Fruit fly (Drosophila melanogaster) whole organism, embryonic: Measurements from ENCODE around the gene Dlip1.
A peak's percentile ranks its signal among the peaks of the same experiment; 100 is the strongest.

Source experiments
- ATbp ChIP-seq: fragments of 200-800 bp; sonication (Bioruptor generic); optimal IDR thresholded peaks from 2 replicates; lab custom pipeline; 2017; ENCODE audit warnings: missing biosample characterization, mild to moderate bottlenecking, missing genetic modification characterization, missing genetic modification reagents
- Ada2b ChIP-seq: fragments of 200-800 bp; sonication (Bioruptor generic); IDR thresholded peaks from 2 replicates; pipeline ENCODE4 v1.3.6; 2022; ENCODE audit warnings: missing biosample characterization, missing genetic modification characterization
- B-H1 ChIP-seq: fragments of 200-800 bp; sonication (Bioruptor generic); IDR thresholded peaks from 3 replicates; pipeline ENCODE4 v1.3.6; 2022; ENCODE audit warnings: missing biosample characterization, missing genetic modification characterization
- Bteb2 ChIP-seq: fragments of 200-800 bp; sonication (Bioruptor generic); optimal IDR thresholded peaks from 2 replicates; lab custom pipeline; 2016; ENCODE audit warnings: missing biosample characterization, missing genetic modification characterization
- CG11398 ChIP-seq: fragments of 200-800 bp; sonication (Bioruptor generic); optimal IDR thresholded peaks from 2 replicates; lab custom pipeline; 2016; ENCODE audit warnings: missing biosample characterization, missing genetic modification characterization
- CG13624 ChIP-seq: fragments of 200-800 bp; sonication (Bioruptor generic); optimal IDR thresholded peaks from 2 replicates; lab custom pipeline; 2016; ENCODE audit warnings: missing biosample characterization, missing genetic modification characterization
- CG15011 ChIP-seq: fragments of 200-800 bp; sonication (Bioruptor generic); optimal IDR thresholded peaks from 3 replicates; lab custom pipeline; 2018; ENCODE audit warnings: missing biosample characterization, mild to moderate bottlenecking, missing genetic modification characterization
- CG15073 ChIP-seq: fragments of 200-800 bp; sonication (Bioruptor generic); optimal IDR thresholded peaks from 2 replicates; lab custom pipeline; 2016; ENCODE audit warnings: missing biosample characterization, missing genetic modification characterization
- CG1603 ChIP-seq: fragments of 200-800 bp; sonication (Bioruptor generic); optimal IDR thresholded peaks from 2 replicates; lab custom pipeline; 2019; ENCODE audit warnings: missing biosample characterization, mild to moderate bottlenecking, missing genetic modification characterization, moderate library complexity
- CG17359 ChIP-seq: fragments of 200-800 bp; sonication (Bioruptor generic); optimal IDR thresholded peaks from 3 replicates; lab custom pipeline; 2018; ENCODE audit warnings: missing biosample characterization, mild to moderate bottlenecking, missing genetic modification characterization, moderate library complexity
- CG17802 ChIP-seq: fragments of 200-800 bp; sonication (Bioruptor generic); optimal IDR thresholded peaks from 2 replicates; lab custom pipeline; 2018; ENCODE audit warnings: missing biosample characterization, mild to moderate bottlenecking, missing genetic modification characterization, moderate library complexity
- CG2712 ChIP-seq: fragments of 200-800 bp; optimal IDR thresholded peaks from 3 replicates; lab custom pipeline; 2019; ENCODE audit warnings: missing biosample characterization, mild to moderate bottlenecking, missing genetic modification characterization, moderate library complexity
- CG30431 ChIP-seq: fragments of 200-800 bp; sonication (Bioruptor generic); optimal IDR thresholded peaks from 2 replicates; lab custom pipeline; 2017; ENCODE audit warnings: missing biosample characterization, missing genetic modification characterization
- CG3281 ChIP-seq: fragments of 200-800 bp; sonication (Bioruptor generic); optimal IDR thresholded peaks from 3 replicates; lab custom pipeline; 2017; ENCODE audit warnings: missing biosample characterization, mild to moderate bottlenecking, missing genetic modification characterization
- CG34422 ChIP-seq: fragments of 200-800 bp; sonication (Bioruptor generic); IDR thresholded peaks from 3 replicates; pipeline ENCODE4 v1.3.6; 2022; ENCODE audit warnings: missing biosample characterization, missing genetic modification characterization
- CG4282 ChIP-seq: fragments of 200-800 bp; sonication (Bioruptor generic); optimal IDR thresholded peaks from 2 replicates; lab custom pipeline; 2016; ENCODE audit warnings: missing biosample characterization, missing genetic modification characterization
- CG5180 ChIP-seq: fragments of 200-800 bp; sonication (Bioruptor generic); optimal IDR thresholded peaks from 3 replicates; lab custom pipeline; 2017; ENCODE audit warnings: missing biosample characterization, missing genetic modification characterization, mild to moderate bottlenecking, moderate library complexity, missing genetic modification reagents
- CG8281 ChIP-seq: fragments of 200-800 bp; sonication (Bioruptor generic); optimal IDR thresholded peaks from 2 replicates; lab custom pipeline; 2018; ENCODE audit warnings: missing biosample characterization, mild to moderate bottlenecking, missing genetic modification characterization, moderate library complexity
- CG8765 ChIP-seq: fragments of 200-800 bp; sonication (Bioruptor generic); IDR thresholded peaks from 2 replicates; pipeline ENCODE4 v1.3.6; 2022; ENCODE audit warnings: missing biosample characterization, missing genetic modification characterization
- CG8944 ChIP-seq: fragments of 200-800 bp; sonication (Bioruptor generic); optimal IDR thresholded peaks from 3 replicates; lab custom pipeline; 2016; ENCODE audit warnings: missing biosample characterization, missing genetic modification characterization
- Chrac-16 ChIP-seq: fragments of 200-800 bp; sonication (Bioruptor generic); optimal IDR thresholded peaks from 3 replicates; lab custom pipeline; 2016; ENCODE audit warnings: missing biosample characterization, missing genetic modification characterization
- CkIIα-i1 ChIP-seq: fragments of 200-800 bp; sonication (Bioruptor generic); IDR thresholded peaks from 2 replicates; pipeline ENCODE4 v1.3.6; 2022; ENCODE audit warnings: missing biosample characterization, missing genetic modification characterization
- CrebB ChIP-seq: fragments of 200-800 bp; sonication (Bioruptor generic); optimal IDR thresholded peaks from 3 replicates; lab custom pipeline; 2018; ENCODE audit warnings: missing biosample characterization, mild to moderate bottlenecking, missing genetic modification characterization
- Dbx ChIP-seq: fragments of 200-800 bp; sonication (Bioruptor generic); IDR thresholded peaks from 3 replicates; pipeline ENCODE4 v1.3.6; 2022; ENCODE audit warnings: missing biosample characterization, missing genetic modification characterization
- Drgx ChIP-seq: fragments of 200-800 bp; sonication (Bioruptor generic); IDR thresholded peaks from 2 replicates; pipeline ENCODE4 v1.3.6; 2022; ENCODE audit warnings: missing biosample characterization, missing genetic modification characterization
- Fer1 ChIP-seq: fragments of 200-800 bp; sonication (Bioruptor generic); optimal IDR thresholded peaks from 2 replicates; lab custom pipeline; 2017; ENCODE audit warnings: missing biosample characterization, mild to moderate bottlenecking, missing genetic modification characterization
- HLH54F ChIP-seq: fragments of 200-800 bp; sonication (Bioruptor generic); optimal IDR thresholded peaks from 3 replicates; lab custom pipeline; 2016; ENCODE audit warnings: missing biosample characterization, missing genetic modification characterization
- MTF-1 ChIP-seq: fragments of 200-800 bp; sonication (Bioruptor generic); optimal IDR thresholded peaks from 2 replicates; lab custom pipeline; 2018; ENCODE audit warnings: missing biosample characterization, mild to moderate bottlenecking, missing genetic modification characterization, borderline replicate concordance
- NK7.1 ChIP-seq: fragments of 200-800 bp; sonication (Bioruptor generic); optimal IDR thresholded peaks from 3 replicates; lab custom pipeline; 2016; ENCODE audit warnings: missing biosample characterization, missing genetic modification characterization
- Ptx1 ChIP-seq: fragments of 200-800 bp; sonication (Bioruptor generic); IDR thresholded peaks from 2 replicates; pipeline ENCODE4 v1.3.6; 2022; ENCODE audit warnings: missing biosample characterization, missing genetic modification characterization
- Ssrp ChIP-seq: fragments of 200-800 bp; sonication (Bioruptor generic); optimal IDR thresholded peaks from 2 replicates; lab custom pipeline; 2018; ENCODE audit warnings: missing biosample characterization, mild to moderate bottlenecking, missing genetic modification characterization, moderate library complexity
- Taf1 ChIP-seq: fragments of 200-800 bp; sonication (Bioruptor generic); IDR thresholded peaks from 2 replicates; pipeline ENCODE4 v1.3.6; 2022; ENCODE audit warnings: missing biosample characterization, missing genetic modification characterization
- cato ChIP-seq: fragments of 200-800 bp; sonication (Bioruptor generic); optimal IDR thresholded peaks from 2 replicates; lab custom pipeline; 2016; ENCODE audit warnings: missing biosample characterization, missing genetic modification characterization, borderline replicate concordance
- fd3F ChIP-seq: fragments of 200-800 bp; sonication (Bioruptor generic); optimal IDR thresholded peaks from 2 replicates; lab custom pipeline; 2018; ENCODE audit warnings: missing biosample characterization, mild to moderate bottlenecking, missing genetic modification characterization, moderate library complexity
- hbn ChIP-seq: fragments of 200-800 bp; sonication (Bioruptor generic); IDR thresholded peaks from 2 replicates; pipeline ENCODE4 v1.3.6; 2022; ENCODE audit warnings: missing biosample characterization, missing genetic modification characterization; ENCODE audit not compliant: partially characterized antibody
- hth ChIP-seq: fragments of >200 bp; optimal IDR thresholded peaks from 2 replicates; lab custom pipeline; 2017; ENCODE audit warnings: inconsistent platforms
- kni ChIP-seq: fragments of 200-800 bp; sonication (Bioruptor generic); optimal IDR thresholded peaks from 3 replicates; lab custom pipeline; 2017; ENCODE audit warnings: mild to moderate bottlenecking, missing biosample characterization, missing genetic modification reagents, missing genetic modification characterization
- lov ChIP-seq, 2 experiments: fragments of 200-800 bp in 1 of 2; fragments of >200 bp in 1 of 2; sonication (Bioruptor generic) in 1 of 2; IDR thresholded peaks in 1 of 2; optimal IDR thresholded peaks in 1 of 2; 2 replicates in 1 of 2; 3 replicates in 1 of 2; pipeline versions ENCODE4 v1.3.6 to Lab custom; 2017 to 2022; ENCODE audit warnings: missing biosample characterization in 1 of 2, missing genetic modification characterization in 1 of 2
- nau ChIP-seq: fragments of 200-800 bp; sonication (Bioruptor generic); optimal IDR thresholded peaks from 3 replicates; lab custom pipeline; 2017; ENCODE audit warnings: missing biosample characterization, mild to moderate bottlenecking, missing genetic modification characterization, missing genetic modification reagents
- nom ChIP-seq: fragments of 200-800 bp; sonication (Bioruptor generic); optimal IDR thresholded peaks from 2 replicates; lab custom pipeline; 2017; ENCODE audit warnings: missing biosample characterization, missing genetic modification characterization, mild to moderate bottlenecking, moderate library complexity, missing genetic modification reagents
- oc ChIP-seq: fragments of 200-800 bp; sonication (Bioruptor generic); optimal IDR thresholded peaks from 2 replicates; lab custom pipeline; 2018; ENCODE audit warnings: missing biosample characterization, mild to moderate bottlenecking, missing genetic modification characterization, moderate library complexity
- p53 ChIP-seq: fragments of 200-800 bp; sonication (Bioruptor generic); optimal IDR thresholded peaks from 2 replicates; lab custom pipeline; 2016; ENCODE audit warnings: missing biosample characterization, missing genetic modification characterization
- pan ChIP-seq, 4 experiments: fragments of >200 bp in 3 of 4; fragments of 200-800 bp in 1 of 4; sonication (Bioruptor generic) in 1 of 4; optimal IDR thresholded peaks in 3 of 4; IDR thresholded peaks in 1 of 4; 2 replicates each; pipeline versions ENCODE4 v1.3.6 to Lab custom; 2017 to 2022; ENCODE audit warnings: missing biosample characterization in 2 of 4, missing genetic modification characterization in 2 of 4, mixed read lengths in 1 of 4
- pho ChIP-seq: fragments of 200-800 bp; sonication (Bioruptor generic); optimal IDR thresholded peaks from 2 replicates; lab custom pipeline; 2016; ENCODE audit warnings: missing biosample characterization, missing genetic modification characterization
- pzg ChIP-seq: fragments of 200-800 bp; sonication (Bioruptor generic); optimal IDR thresholded peaks from 3 replicates; lab custom pipeline; 2018; ENCODE audit warnings: missing biosample characterization, mild to moderate bottlenecking, missing genetic modification characterization, moderate library complexity
- rib ChIP-seq: fragments of 200-800 bp; sonication (Bioruptor generic); IDR thresholded peaks from 2 replicates; pipeline ENCODE4 v1.3.6; 2022; ENCODE audit warnings: missing biosample characterization, missing genetic modification characterization
- sens ChIP-seq: fragments of 200-800 bp; sonication (Bioruptor generic); peaks from one replicate; lab custom pipeline; 2016; ENCODE audit warnings: missing biosample characterization, missing genetic modification characterization
- shn ChIP-seq: fragments of 200-800 bp; sonication (Bioruptor generic); optimal IDR thresholded peaks from 3 replicates; lab custom pipeline; 2016; ENCODE audit warnings: missing biosample characterization, missing genetic modification characterization
- sob ChIP-seq: fragments of 200-800 bp; sonication (Bioruptor generic); IDR thresholded peaks from 2 replicates; pipeline ENCODE4 v1.3.6; 2022; ENCODE audit warnings: missing biosample characterization, missing genetic modification characterization
- tgo ChIP-seq: fragments of 200-800 bp; sonication (Bioruptor generic); IDR thresholded peaks from 3 replicates; pipeline ENCODE4 v1.3.6; 2022; ENCODE audit warnings: missing biosample characterization, missing genetic modification characterization

Dlip1 gene

DNA sequence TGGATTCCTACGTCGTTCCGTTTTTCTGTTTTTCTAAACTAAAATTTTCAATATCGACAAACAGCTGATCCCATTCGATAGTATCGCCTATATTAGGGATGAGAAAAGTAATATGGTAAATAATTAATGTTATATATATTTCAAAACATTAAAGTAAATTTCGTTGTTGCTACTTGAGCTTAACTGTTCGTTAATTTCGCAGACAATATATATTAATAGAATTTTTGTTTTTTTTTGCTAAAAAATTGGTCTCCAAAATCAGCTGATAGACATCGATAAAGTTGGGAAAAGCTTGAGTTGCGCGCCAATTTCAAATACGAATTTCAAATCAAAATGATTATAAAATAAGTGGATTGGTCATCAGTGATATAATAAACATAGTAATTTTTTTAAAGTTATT, 37.9 kb downstream of the Dlip1 start, which contains the start of gene CG12118 (continued):
- no peak for TF ChIP-seq shn (GFP tag; lab: Kevin White, UChicago)
- TF ChIP-seq rib (GFP tag; lab: Robert Waterston, UW): peak; percentile 44; the same call in 1 of the 2 replicates
- TF ChIP-seq NK7.1 (GFP tag; lab: Kevin White, UChicago): no peak
- TF ChIP-seq CkIIα-i1 (GFP tag; lab: Robert Waterston, UW): no peak
- peak; percentile 64 for TF ChIP-seq cato (GFP tag; lab: Kevin White, UChicago)
- TF ChIP-seq pho (GFP tag; lab: Kevin White, UChicago): peak; percentile 56
- TF ChIP-seq HLH54F (GFP tag; lab: Kevin White, UChicago): peak; percentile 15
- TF ChIP-seq CG17802 (tag; lab: Kevin White, UChicago): peak; percentile 25
- TF ChIP-seq hth (lab: Kevin White, UChicago): no peak
- TF ChIP-seq nom: no peak
- peak; percentile 90 for TF ChIP-seq sob (GFP tag; lab: Robert Waterston, UW)
- TF ChIP-seq B-H1: peak; percentile 62
- TF ChIP-seq CG8281 (tag; lab: Kevin White, UChicago): peak; percentile 2
- peak; percentile 8 for TF ChIP-seq CG30431
- TF ChIP-seq Ptx1 (GFP tag; lab: Robert Waterston, UW): peak; percentile 86
- peak; percentile 54 for TF ChIP-seq oc (tag; lab: Kevin White, UChicago)
- TF ChIP-seq Fer1 (GFP tag; lab: Kevin White, UChicago): peak; percentile 70
- TF ChIP-seq CG34422 (GFP tag; lab: Robert Waterston, UW): peak; percentile 85
- peak; percentile 35 for TF ChIP-seq CG1603 (tag; lab: Kevin White, UChicago)
- TF ChIP-seq ATbp (GFP tag; lab: Kevin White, UChicago): peak; percentile 30
- TF ChIP-seq Taf1 (GFP tag; lab: Robert Waterston, UW): no peak
- no peak for TF ChIP-seq CrebB (tag; lab: Kevin White, UChicago)
- peak; percentile 20 for TF ChIP-seq CG15011 (GFP tag; lab: Kevin White, UChicago)
- peak; percentile 5 for TF ChIP-seq CG13624 (GFP tag; lab: Kevin White, UChicago)
- peak; percentile 81 for TF ChIP-seq hbn
- TF ChIP-seq Ada2b (GFP tag; lab: Robert Waterston, UW): peak; percentile 75
- TF ChIP-seq CG8944 (GFP tag; lab: Kevin White, UChicago): peak; percentile 29
- TF ChIP-seq CG2712 (tag; lab: Kevin White, UChicago): peak; percentile 85
- TF ChIP-seq CG15073 (GFP tag; lab: Kevin White, UChicago): no peak
- TF ChIP-seq MTF-1: no peak
- no peak for TF ChIP-seq CG4282
- TF ChIP-seq CG11398 (GFP tag; lab: Kevin White, UChicago): no peak
- TF ChIP-seq Dbx (GFP tag; lab: Robert Waterston, UW): peak; percentile 82
- peak; percentile 79 for TF ChIP-seq tgo (GFP tag; lab: Robert Waterston, UW)
- TF ChIP-seq p53 (GFP tag; lab: Kevin White, UChicago): no peak
- peak; percentile 80 for TF ChIP-seq CG17359
- TF ChIP-seq pan (optimal IDR thresholded peaks at IDR 0.05; lab: Kevin White, UChicago): no peak
- peak in 1 of 2 experiments; percentile 84 for TF ChIP-seq pan (GFP tag; optimal IDR thresholded peaks at IDR 0.05 in 1 of 2, IDR thresholded peaks at IDR 0.05 in 1 of 2)
- peak; percentile 76 for TF ChIP-seq Bteb2
- peak; percentile 47 for TF ChIP-seq CG3281 (GFP tag; lab: Kevin White, UChicago)
- no peak for TF ChIP-seq CG5180 (GFP tag; lab: Kevin White, UChicago)
- TF ChIP-seq kni (GFP tag; lab: Kevin White, UChicago): no peak
- TF ChIP-seq lov (optimal IDR thresholded peaks at IDR 0.05; lab: Kevin White, UChicago): no peak
- peak; percentile 84 for TF ChIP-seq lov (GFP tag; IDR thresholded peaks at IDR 0.05; lab: Robert Waterston, UW)
- TF ChIP-seq fd3F: peak; percentile 63
- TF ChIP-seq Chrac-16 (GFP tag; lab: Kevin White, UChicago): peak; percentile 86
- peak; percentile 62 for TF ChIP-seq Drgx (GFP tag; lab: Robert Waterston, UW)
- peak; percentile 49 for TF ChIP-seq pzg
- TF ChIP-seq sens (GFP tag; lab: Kevin White, UChicago): peak; percentile 88
- no peak for TF ChIP-seq nau (GFP tag; lab: Kevin White, UChicago)
- TF ChIP-seq CG8765 (GFP tag; lab: Robert Waterston, UW): 0 out of 2 replicates have a peak, but pooled peaks have one; percentile 10
- peak; percentile 74 for TF ChIP-seq Ssrp (tag; lab: Kevin White, UChicago)
